Worm (Caenorhabditis elegans): ENCODE data around the gene R05D3.9.

DNA sequence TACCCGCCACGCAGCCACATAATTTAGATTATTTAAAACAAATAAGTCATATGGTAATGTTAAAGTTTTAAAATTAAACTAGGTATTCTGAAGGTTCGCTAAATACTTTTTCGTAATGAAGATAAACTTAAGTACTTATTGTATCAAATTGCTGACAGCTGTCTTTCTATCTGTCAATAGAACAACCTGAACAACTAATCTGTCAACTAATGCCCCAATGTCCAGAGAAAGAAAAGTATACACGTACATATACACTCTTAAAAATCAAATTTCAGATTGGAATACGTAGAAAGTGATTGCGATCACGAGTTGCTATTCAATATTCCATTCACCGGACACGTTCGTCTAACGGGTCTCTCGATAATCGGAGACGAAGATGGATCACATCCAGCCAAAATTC, 42.2 kb upstream of the R05D3.9 start:
- no peak for TF ChIP-seq pqm-1 (tag; optimal IDR thresholded peaks at IDR 0.05)
- TF ChIP-seq fos-1 (tag; optimal IDR thresholded peaks at IDR 0.05) = no peak
- TF ChIP-seq pha-4 (tag; optimal IDR thresholded peaks at IDR 0.05) = no peak
- no peak for TF ChIP-seq ZK546.5 (tag; optimal IDR thresholded peaks at IDR 0.05)
